Worm (Caenorhabditis elegans) whole organism, mixed stage, embryonic: ENCODE data around the gene C34F11.8.

Source experiments
- M03D4.4 ChIP-seq: sonication (generic microtip); optimal IDR thresholded peaks from 2 replicates; lab custom pipeline; 2017; ENCODE audit warnings: mild to moderate bottlenecking, missing genetic modification characterization, missing compliant biosample characterization
- bed-3 ChIP-seq: fragments of 200-800 bp; sonication (Bioruptor generic); optimal IDR thresholded peaks from 3 replicates; lab custom pipeline; 2018; ENCODE audit warnings: mild to moderate bottlenecking, missing genetic modification characterization, moderate library complexity, missing compliant biosample characterization
- ces-1 ChIP-seq: fragments of 150-350 bp; optimal IDR thresholded peaks from 2 replicates; lab custom pipeline; 2014; ENCODE audit warnings: missing biosample characterization, missing genetic modification reagents, missing genetic modification characterization
- elt-1 ChIP-seq: sonication (generic microtip); optimal IDR thresholded peaks from 2 replicates; lab custom pipeline; 2017; ENCODE audit warnings: missing genetic modification characterization, mild to moderate bottlenecking, missing compliant biosample characterization, antibody characterized with exemption, moderate library complexity, borderline replicate concordance; ENCODE audit not compliant: insufficient read depth
- elt-3 ChIP-seq: fragments of 150-350 bp; optimal IDR thresholded peaks from 2 replicates; lab custom pipeline; 2014; ENCODE audit warnings: missing biosample characterization, missing genetic modification characterization
- flh-1 ChIP-seq: fragments of 200-800 bp; sonication (Bioruptor generic); optimal IDR thresholded peaks from 2 replicates; lab custom pipeline; 2018; ENCODE audit warnings: mild to moderate bottlenecking, missing genetic modification characterization, moderate library complexity, missing compliant biosample characterization
- lsy-2 ChIP-seq: fragments of 150-350 bp; optimal IDR thresholded peaks from 2 replicates; lab custom pipeline; 2014; ENCODE audit warnings: missing biosample characterization, missing genetic modification characterization
- nhr-237 ChIP-seq: fragments of 150-350 bp; optimal IDR thresholded peaks from 2 replicates; lab custom pipeline; 2014; ENCODE audit warnings: missing biosample characterization, missing genetic modification characterization
- nhr-28 ChIP-seq: fragments of 150-350 bp; optimal IDR thresholded peaks from 2 replicates; lab custom pipeline; 2014; ENCODE audit warnings: missing biosample characterization, missing genetic modification characterization
- unc-39 ChIP-seq: fragments of 150-350 bp; optimal IDR thresholded peaks from 2 replicates; lab custom pipeline; 2014; ENCODE audit warnings: missing biosample characterization, missing genetic modification characterization
- unc-62 ChIP-seq: fragments of 150-350 bp; optimal IDR thresholded peaks from 2 replicates; lab custom pipeline; 2014; ENCODE audit warnings: missing biosample characterization, missing genetic modification reagents, missing genetic modification characterization

DNA sequence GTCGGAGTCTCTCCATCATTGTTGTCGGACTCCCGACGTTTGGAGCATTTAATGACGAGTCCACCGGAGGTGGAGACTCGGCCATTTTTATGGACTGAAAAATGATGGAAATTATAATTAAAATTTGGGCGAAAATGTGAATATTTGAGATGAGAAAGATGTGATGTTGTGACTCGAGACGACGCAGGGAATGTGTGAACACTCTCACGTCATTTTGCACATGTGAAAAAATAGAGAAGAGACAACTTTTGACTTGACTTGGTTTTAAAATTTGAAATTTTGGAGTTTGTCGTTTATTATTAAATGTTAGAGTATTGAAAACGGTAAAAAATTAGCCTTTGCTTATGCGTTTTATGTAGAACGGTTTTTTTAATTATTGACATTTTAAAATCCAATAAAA is 14.5 kb upstream of the C34F11.8 start, which contains the start of gene dsh-1:
- TF ChIP-seq nhr-28, result no peak
- no peak for TF ChIP-seq M03D4.4 (tag; lab: Kevin White, UChicago)
- TF ChIP-seq ces-1 (GFP tag; lab: Kevin White, UChicago), result no peak
- no peak for TF ChIP-seq nhr-237 (tag; lab: Kevin White, UChicago)
- no peak for TF ChIP-seq lsy-2
- TF ChIP-seq unc-62 (GFP tag; lab: Kevin White, UChicago), result no peak
- no peak for TF ChIP-seq elt-1 (tag; lab: Kevin White, UChicago)
- TF ChIP-seq flh-1 (GFP tag; lab: Kevin White, UChicago), result no peak
- TF ChIP-seq elt-3 (tag; lab: Kevin White, UChicago), result no peak
- no peak for TF ChIP-seq bed-3
- no peak for TF ChIP-seq unc-39 (tag; lab: Kevin White, UChicago)
